Fruit fly (Drosophila melanogaster) whole organism: ENCODE data around the gene MED6.

Source experiments
- CG8478 ChIP-seq: fragments of >200 bp; optimal IDR thresholded peaks from 2 replicates; lab custom pipeline; 2018; ENCODE audit warnings: inconsistent platforms
- Dll ChIP-seq: fragments of >200 bp; optimal IDR thresholded peaks from 2 replicates; lab custom pipeline; 2017
- EcR ChIP-seq, 2 experiments: fragments of >200 bp; optimal IDR thresholded peaks; 2 replicates each; lab custom pipeline; 2017; ENCODE audit warnings: missing biosample characterization in 2 of 2, missing genetic modification characterization in 2 of 2, missing genetic modification reagents in 2 of 2
- pan ChIP-seq: fragments of >200 bp; optimal IDR thresholded peaks from 2 replicates; lab custom pipeline; 2017
- psq ChIP-seq: fragments of >200 bp; optimal IDR thresholded peaks from 2 replicates; lab custom pipeline; 2017
- usp ChIP-seq: fragments of >200 bp; optimal IDR thresholded peaks from 2 replicates; lab custom pipeline; 2017; ENCODE audit warnings: missing biosample characterization, missing genetic modification characterization, mixed read lengths

- TF ChIP-seq EcR (GFP tag; optimal IDR thresholded peaks at IDR 0.05; lab: Kevin White, UChicago) (no peak), CG8478 (no peak), pan (lab: Kevin White, UChicago) (no peak), usp (GFP tag; lab: Kevin White, UChicago) (no peak), Dll (no peak), psq (no peak)
These were observed 35.6 kb downstream of the MED6 start, which contains the start of gene alphaTub85E for dm6 chr3R:9733150-9733549.
